Worm (Caenorhabditis elegans) whole organism, L1 larva: ENCODE results near the gene T07F10.5.

Experiments used
- dpl-1 ChIP-seq, 3 experiments: fragments of 150-350 bp in 2 of 3; sonication (generic microtip) in 1 of 3; optimal IDR thresholded peaks; 2 replicates each; lab custom pipeline; 2014 to 2017; ENCODE audit warnings: missing biosample characterization in 3 of 3, missing genetic modification characterization in 3 of 3, missing genetic modification reagents in 3 of 3
- mdl-1 ChIP-seq, 2 experiments: fragments of 150-350 bp; optimal IDR thresholded peaks; 2 replicates each; lab custom pipeline; 2014 to 2017; ENCODE audit warnings: missing biosample characterization in 2 of 2, missing genetic modification characterization in 2 of 2, inconsistent platforms in 1 of 2
- nhr-12 ChIP-seq: sonication (generic microtip); optimal IDR thresholded peaks from 2 replicates; lab custom pipeline; 2017; ENCODE audit warnings: missing biosample characterization, missing genetic modification characterization
- nhr-76 ChIP-seq: sonication (generic microtip); optimal IDR thresholded peaks from 2 replicates; lab custom pipeline; 2017; ENCODE audit warnings: missing biosample characterization, missing genetic modification characterization
- nhr-85 ChIP-seq: sonication (generic microtip); peaks from one replicate; lab custom pipeline; 2016; ENCODE audit warnings: missing genetic modification characterization, inconsistent platforms, missing compliant biosample characterization
- tbx-2 ChIP-seq: sonication (generic microtip); optimal IDR thresholded peaks from 2 replicates; lab custom pipeline; 2016; ENCODE audit warnings: missing genetic modification characterization, missing compliant biosample characterization
- tlp-1 ChIP-seq: fragments of 150-350 bp; optimal IDR thresholded peaks from 2 replicates; lab custom pipeline; 2014; ENCODE audit warnings: missing biosample characterization, missing genetic modification characterization
- unc-130 ChIP-seq: fragments of 150-350 bp; optimal IDR thresholded peaks from 2 replicates; lab custom pipeline; 2017; ENCODE audit warnings: missing biosample characterization, missing genetic modification characterization, inconsistent platforms
- unc-86 ChIP-seq: sonication (generic microtip); optimal IDR thresholded peaks from 2 replicates; lab custom pipeline; 2016; ENCODE audit warnings: missing genetic modification characterization, missing compliant biosample characterization
- ztf-11 ChIP-seq, 2 experiments: sonication (generic microtip); optimal IDR thresholded peaks; 2 replicates each; lab custom pipeline; 2016 to 2017; ENCODE audit warnings: missing genetic modification characterization in 2 of 2, missing biosample characterization in 1 of 2, missing compliant biosample characterization in 1 of 2

DNA sequence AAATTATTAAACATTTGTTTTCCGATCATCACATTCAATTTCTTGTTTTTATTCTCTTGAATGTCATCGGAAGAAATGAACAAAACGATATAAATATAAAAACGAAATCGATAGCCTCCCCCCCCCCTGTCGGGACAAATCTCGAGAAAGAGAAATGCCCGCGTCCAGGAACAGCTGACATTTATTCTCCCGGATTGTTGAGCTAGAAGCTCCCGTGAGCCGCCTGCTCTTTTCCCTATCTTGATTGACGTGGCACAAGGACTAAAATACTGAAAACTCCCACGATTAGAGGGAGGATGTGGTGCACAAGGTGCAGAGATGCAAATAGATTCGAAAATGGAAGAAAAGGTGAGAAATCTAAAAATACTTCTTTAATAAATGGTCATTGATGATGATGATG is 31.1 kb downstream of the T07F10.5 start:
- TF ChIP-seq nhr-85 (no peak), tbx-2 (tag; lab: Kevin White, UChicago) (no peak), dpl-1 (GFP tag; optimal IDR thresholded peaks at IDR 0.05; lab: Kevin White, UChicago) (no peak), tlp-1 (tag; lab: Kevin White, UChicago) (no peak), ztf-11 (tag; optimal IDR thresholded peaks at IDR 0.05; lab: Kevin White, UChicago) (no peak), nhr-76 (tag; lab: Kevin White, UChicago) (no peak), unc-130 (tag; lab: Kevin White, UChicago) (no peak), mdl-1 (tag; optimal IDR thresholded peaks at IDR 0.05; lab: Kevin White, UChicago) (no peak), nhr-12 (tag; lab: Kevin White, UChicago) (no peak), unc-86 (no peak)
